Fruit fly (Drosophila melanogaster) ovary, adult (tissue): ENCODE data around the gene CG1542.

Experiments
- CG17801 ChIP-seq: fragments of 200-800 bp; optimal IDR thresholded peaks from 2 replicates; lab custom pipeline; 2019; ENCODE audit warnings: missing biosample characterization, mild to moderate bottlenecking, missing genetic modification characterization, moderate library complexity; ENCODE audit not compliant: partially characterized antibody

CG1542 gene

DNA sequence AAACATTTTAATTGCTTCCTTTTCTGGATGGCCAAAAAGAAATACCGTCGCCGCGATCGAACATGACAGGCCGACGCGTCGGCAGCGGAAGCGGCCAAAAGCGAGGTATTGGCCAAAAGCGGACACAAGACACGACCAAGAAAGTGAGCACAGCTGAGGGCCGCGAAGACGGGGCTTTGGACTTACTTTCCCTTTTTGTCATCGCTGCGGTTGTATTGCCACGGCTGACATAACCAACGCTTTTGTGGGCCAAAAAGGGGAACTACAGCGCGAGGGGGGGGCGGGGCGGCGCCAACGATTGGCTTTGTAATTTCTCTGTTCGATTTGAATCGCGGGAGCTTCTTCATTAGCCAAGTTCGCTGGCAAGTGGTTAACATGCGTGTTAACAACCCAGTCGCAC lies 32.5 kb downstream of the CG1542 start:
- TF ChIP-seq CG17801: no peak

dm6 chr3R:31247281-31247995 lies 34.2 kb downstream of the CG1542 start:
- TF ChIP-seq CG17801: no peak

DNA sequence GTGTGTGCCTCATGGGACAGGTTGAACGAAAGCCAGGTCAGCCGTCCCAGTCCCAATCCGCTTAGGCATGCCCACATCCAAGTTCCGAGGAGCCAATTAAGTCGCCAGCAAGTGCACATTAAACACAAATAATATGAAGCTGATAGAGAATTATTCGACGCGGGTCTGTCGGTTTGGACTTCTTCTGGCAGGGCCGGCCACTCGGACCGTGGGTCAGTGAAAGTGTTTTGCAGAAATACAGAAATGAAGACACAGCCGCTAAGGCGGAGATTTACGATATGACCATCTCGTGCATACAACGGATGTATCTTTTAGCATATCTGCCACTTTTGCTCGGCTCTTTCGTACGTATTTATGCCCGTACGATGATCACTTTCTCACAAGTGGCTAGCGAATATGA lies 35.0 kb downstream of the CG1542 start:
- TF ChIP-seq CG17801: no peak

dm6 chr3R:31250426-31251034 lies 37.3 kb downstream of the CG1542 start:
- TF ChIP-seq CG17801: no peak

DNA sequence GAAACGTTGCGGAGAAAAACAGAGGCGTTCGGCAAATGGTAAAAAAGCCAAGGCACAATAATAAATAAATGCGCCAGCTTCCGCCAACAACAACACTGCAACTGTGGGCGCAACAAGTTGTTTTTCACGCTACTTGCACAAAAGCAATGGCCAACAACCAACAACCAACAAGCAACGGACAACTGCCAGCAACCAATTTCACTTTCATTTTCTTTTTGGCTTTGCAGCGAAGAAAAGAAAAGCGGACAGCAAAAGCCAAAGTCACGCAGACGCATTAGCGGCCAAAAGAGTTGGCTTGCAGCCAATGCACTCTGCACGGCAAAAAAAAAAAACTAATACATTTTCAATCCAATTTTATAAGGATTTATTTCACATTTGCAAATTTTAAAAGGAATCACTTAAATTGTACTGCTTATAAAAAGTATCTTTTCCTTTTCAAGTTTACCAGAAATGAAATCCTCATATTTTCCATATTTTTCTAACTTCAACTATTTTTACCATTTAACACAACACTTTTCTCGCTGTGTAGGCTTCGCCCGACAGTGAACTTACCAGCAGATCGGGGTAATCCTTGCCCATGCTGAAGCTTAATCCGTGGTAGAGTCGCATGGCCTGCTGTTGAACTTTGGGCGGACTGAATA lies 38.0 kb downstream of the CG1542 start:
- TF ChIP-seq CG17801: no peak

DNA sequence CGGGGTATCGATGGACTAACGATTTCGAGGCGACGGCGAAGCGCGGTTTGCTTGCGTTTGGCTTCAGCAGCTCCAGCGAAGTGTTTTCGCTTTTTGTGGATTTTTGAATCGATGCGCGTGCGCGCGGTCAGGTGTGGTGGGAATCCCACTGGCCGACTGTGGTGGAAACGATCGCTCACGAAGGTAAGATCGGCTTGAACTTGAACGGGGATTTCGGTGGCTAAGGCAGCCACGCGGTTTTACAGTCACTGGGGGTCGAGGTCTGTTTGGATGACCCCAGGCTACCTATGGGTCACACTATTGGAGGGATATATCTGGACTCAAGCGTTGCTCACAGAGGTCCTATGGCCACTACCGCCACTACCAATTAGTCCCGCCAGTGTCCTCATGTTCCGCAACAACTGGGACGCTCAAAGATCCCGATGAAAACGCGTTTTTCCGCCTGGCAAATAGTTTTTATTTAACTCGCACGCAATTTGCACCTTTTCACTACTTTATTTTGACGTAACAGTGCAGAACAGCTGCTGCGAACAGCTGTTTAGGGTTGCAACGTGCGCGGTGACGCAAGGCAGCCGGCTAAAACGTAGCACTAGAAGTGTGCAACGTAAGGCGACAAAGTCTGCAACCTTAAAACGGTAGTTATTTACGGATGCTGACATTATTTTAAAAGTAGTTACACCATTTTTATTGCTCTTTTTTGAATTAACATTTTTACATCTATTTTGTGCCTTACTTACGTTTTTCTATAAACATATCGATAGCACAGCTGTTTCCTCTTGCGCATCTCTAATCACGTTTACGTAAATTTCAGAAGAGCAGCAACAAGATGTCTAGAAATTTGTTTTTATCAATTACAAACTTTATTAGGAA lies 39.1 kb downstream of the CG1542 start, which contains the start of the genes qless and mRpL32:
Gene qless (minus strand): TSS at position 516 of the 870 bp plus-strand sequence.
Gene mRpL32 (plus strand): TSS at position 780 of the 870 bp plus-strand sequence.
- TF ChIP-seq CG17801: peak; percentile 51

DNA sequence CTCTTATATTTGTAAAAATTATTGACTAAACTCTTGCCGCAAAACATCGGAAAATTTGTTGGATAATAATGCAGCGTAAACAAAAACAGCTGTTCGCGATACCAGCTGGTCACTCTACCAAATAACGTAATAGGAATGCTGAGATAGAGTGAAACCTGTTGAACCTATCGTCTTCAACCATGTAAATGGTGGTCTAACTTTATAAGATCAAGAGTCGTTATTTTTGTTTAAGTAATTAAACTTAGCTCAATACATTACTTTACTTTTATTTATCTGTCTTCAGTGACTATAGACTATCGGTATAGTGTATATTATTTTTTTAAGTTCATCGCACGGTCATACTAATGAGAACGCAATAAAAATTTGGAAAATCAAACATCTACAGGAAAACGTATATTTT lies 41.5 kb downstream of the CG1542 start, which contains the start of the genes CG1750 and spn-F:
Gene CG1750 (minus strand): TSS at position 93 of the 400 bp plus-strand sequence.
Gene spn-F (plus strand): TSS at position 320 of the 400 bp plus-strand sequence.
- TF ChIP-seq CG17801: peak; percentile 54

DNA sequence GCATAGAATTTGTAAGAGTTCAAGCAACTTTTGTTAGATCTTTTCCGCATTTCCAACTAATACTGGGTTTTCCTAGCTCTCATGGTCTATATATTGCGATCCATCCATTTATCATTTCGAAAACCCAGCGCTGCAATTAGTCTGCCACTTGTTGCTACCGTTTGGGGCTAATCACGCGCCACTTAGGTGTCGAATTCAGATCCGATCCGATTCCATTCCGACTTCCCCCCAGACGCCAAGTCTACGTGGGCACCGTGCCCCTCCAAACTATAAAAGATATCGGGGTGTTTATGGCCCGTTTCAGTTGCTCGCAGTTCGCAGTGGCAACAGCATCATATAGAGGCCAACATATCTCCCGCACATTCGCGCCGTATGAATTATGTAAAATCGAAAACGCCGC lies 44.0 kb downstream of the CG1542 start, which contains the start of gene CAH6:
Gene CAH6 (plus strand): TSS at position 301 of the 400 bp plus-strand sequence.
- TF ChIP-seq CG17801: no peak

DNA sequence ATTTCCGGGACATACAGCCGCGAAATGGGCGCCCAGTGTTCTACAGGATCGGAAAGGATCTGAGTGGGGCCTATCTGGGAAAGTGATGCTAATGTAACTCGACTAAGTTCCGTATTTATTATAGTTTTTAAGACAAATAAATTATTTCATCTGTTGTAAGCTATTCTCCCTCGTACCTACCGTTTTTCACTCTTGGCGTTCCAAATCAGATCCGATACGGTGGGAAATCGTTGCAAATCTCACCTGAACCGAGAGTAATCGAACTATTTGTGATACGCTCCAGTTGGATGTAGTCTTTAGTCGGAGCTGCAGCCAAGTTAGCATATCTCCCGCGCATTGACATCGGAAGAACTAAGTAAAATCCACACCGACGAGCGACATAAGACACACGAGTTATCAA lies 46.7 kb downstream of the CG1542 start, which contains the start of gene CAH16:
Gene CAH16 (plus strand): TSS at position 301 of the 400 bp plus-strand sequence.
- TF ChIP-seq CG17801: no peak

DNA sequence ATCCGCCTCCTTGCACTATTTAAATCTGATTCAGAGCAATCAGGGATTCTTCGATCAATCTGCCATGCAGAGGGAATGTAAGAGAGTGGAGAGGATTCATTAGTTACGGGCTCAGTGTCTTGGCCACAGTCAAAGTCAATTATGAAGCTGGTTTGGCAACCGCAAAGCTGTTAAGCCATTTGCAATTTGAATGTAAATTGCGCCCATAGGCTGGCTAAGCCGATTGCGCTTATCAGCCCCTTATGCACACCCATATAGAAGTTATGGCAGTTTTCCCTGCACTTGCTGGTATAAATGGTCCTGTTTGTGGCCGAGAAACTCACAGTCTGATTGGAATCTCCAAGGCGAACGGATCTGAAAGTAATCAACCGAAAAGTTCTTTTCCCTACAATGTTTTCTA lies 49.0 kb downstream of the CG1542 start, which contains the start of gene CAH5:
Gene CAH5 (plus strand): TSS at position 301 of the 400 bp plus-strand sequence.
- TF ChIP-seq CG17801: no peak

DNA sequence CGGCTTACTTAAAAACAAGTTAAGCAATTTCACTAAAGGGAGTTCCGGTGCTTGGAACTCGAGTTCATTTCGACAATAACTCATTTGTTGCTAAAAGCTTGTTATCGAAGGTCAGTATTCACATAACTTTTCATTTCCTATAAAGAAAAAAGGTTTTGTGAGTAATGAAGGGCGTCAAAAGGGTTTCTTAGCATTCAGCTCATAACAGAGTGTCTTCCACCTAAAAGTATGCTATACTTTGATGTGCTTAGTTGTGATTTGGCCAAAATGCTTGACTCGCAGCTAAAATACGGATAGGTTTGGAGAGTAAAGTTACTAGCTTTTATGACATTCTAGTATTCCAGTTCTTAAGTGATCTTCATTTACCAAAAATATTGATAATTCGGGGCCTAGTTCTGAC lies 50.7 kb downstream of the CG1542 start:
- TF ChIP-seq CG17801: peak; percentile 0
